Fruit fly (Drosophila melanogaster): ENCODE data around the gene CG18764.
A peak's percentile ranks its signal among the peaks of the same experiment; 100 is the strongest.

CG18764 gene

DNA sequence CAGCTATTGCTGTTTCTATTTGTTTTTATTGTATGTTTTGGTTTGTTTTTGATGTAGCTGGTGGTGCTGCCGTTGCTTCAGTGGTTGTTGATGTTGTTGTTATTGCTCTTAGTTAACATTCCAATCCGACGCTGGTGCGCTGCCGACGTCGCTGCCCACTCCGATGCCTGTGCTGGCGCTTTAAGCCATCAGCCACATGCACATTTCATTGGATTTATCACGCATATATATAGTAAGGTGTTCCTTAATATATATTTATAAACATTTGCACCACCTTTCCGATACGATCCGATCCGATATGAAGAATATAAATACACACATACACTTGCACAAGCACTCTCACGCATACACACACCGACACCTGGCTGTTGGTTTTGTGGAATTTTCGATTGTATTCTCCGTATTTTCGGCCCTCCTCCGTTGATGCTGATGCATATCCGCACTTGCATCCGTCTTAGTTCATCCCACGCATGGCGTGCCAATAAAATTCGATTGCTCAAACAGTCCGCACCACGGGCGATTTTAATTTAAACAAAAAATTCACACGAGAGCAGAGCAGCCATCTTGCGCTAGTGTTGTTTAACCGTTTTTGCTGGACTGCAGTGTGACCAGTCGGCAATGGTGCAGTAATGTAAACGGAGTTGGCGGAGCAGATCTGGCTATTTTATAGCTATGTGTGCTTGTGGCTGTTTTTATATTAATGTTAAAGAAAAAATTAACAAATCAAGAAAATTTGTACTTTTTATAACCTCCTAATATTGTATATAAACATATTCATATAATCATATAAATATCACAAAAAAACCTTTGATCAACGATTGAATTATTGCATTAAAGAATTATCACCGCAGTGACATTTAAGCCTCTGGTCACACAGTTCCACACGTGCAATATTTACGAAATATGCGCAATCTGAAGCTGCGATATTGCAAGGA, 23.7 kb downstream of the CG18764 start, which contains the start of the genes Csk and Elp1:
Gene Csk (minus strand): TSS at position 602 of the 935 bp plus-strand sequence.
Gene Elp1 (plus strand): TSS at position 867 of the 935 bp plus-strand sequence.
- peak; percentile 55 for TF ChIP-seq CG17801 (GFP tag; optimal IDR thresholded peaks at IDR 0.05; ENCODE audit: partially characterized antibody)

DNA sequence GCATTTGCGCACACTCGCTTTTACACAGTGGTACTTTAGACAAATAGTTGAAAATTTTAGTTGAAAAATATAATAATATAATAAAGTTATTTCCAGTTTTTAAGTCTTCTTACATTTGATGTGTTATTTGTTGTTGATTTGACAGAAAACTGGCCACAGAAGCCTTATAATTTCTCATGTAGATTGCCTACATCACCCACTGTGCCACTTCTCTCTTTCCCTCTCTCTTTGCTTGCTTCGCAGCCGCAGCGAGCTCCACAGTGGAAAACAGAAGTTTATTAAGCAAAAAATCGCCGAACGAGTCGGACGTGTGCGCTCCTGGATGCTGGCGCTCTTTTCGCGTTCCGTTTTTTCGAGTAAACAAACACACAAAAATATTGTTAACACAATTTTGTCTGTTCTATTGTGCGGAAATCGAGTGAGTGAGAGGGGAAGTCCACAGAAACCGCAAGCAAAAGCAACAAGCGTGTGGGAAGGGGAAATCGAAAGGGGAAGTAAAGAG, 29.2 kb downstream of the CG18764 start, which contains the start of gene CG42327:
Gene CG42327 (plus strand): TSS at position 277 of the 502 bp plus-strand sequence.
- peak; percentile 87 for TF ChIP-seq CG17801 (GFP tag; optimal IDR thresholded peaks at IDR 0.05; ENCODE audit: partially characterized antibody)

DNA sequence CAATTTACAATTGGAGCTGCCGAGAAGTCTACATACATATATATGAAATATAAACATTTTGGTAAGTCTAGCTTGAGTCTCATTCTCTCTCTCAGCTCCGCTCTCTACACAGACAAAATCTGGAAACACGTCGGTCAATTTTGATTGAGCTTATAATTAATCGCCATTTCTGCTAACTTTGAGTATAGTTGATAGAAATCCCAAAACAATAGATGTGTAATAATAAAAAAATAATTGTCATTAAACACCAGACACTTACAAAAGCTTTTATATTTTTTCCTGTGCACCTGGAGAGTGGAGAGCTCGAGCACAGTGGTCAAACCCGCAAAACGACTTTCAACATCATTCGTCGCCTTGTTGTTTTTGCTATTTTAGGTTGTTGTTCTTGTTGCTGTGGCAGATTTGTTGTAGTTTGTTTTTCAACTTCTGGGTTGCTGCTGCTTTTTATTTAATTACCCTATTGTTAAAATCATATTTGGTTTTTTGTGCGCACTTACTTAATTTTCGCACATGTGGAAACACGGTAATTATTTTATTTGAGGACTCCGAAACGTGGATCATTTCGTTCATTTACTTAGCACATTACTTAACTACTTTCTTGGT, 30.0 kb downstream of the CG18764 start:
- TF ChIP-seq CG17801 (GFP tag; optimal IDR thresholded peaks at IDR 0.05; ENCODE audit: partially characterized antibody): peak; percentile 97

DNA sequence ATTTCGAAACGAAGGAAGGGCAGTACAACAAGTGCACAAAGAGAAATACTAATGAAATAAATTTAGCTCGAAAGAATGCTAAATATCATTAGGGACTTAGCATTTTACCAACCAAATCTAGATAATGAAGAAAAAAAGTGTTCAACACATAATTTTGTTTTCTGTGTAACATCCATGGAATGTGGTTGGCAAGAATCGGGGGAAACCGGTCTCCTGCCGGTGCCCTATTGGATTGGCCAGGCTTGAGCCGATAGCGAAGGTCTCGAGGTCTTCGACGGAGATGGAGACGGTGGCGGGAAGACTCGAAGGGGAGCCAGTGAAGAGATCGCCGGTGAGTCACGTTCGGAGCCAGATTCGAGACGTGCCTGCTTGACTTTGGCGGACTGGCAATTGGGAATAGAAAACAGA, 31.1 kb downstream of the CG18764 start:
- no peak for TF ChIP-seq CG17801 (GFP tag; optimal IDR thresholded peaks at IDR 0.05; ENCODE audit: partially characterized antibody)

DNA sequence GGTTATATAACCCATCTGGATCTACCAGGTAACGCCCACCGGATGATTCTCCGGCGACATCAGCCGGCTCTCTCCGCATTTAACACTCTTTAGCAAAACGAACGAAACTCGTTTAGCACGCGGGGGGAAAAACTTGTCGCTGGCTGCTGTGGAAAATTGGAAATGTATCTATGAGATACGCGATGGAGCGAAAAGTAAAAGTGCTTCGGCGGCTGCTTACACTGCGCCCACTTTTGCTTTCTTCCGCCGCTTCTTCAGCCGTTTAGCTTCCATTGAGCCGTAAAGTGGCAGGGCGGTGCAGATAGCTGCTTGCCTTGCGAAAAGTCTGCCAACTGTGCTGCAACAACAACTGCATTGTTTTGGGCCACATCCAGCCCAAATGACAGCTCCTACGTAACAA, 34.5 kb downstream of the CG18764 start:
- no peak for TF ChIP-seq CG17801 (GFP tag; optimal IDR thresholded peaks at IDR 0.05; ENCODE audit: partially characterized antibody)

DNA sequence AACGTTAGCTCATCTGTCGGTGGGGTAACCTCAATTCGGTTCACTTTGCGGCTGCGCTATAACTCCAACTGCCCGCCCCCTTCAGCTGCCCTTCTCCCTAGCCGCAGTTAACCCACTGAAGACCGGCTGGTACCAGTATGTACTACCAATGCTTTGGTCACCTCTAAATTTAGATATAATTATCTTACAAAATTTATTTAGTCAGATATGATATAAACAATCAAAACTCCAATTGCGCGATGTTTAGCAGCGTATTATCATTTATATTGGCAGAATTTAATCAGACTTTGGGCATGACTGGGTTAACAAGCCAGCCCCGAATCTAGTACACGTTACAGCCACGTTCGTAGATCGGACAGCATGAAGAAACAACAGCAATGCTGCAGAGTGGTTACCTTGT, 35.0 kb downstream of the CG18764 start:
- TF ChIP-seq CG17801 (GFP tag; optimal IDR thresholded peaks at IDR 0.05; ENCODE audit: partially characterized antibody): peak; percentile 83

DNA sequence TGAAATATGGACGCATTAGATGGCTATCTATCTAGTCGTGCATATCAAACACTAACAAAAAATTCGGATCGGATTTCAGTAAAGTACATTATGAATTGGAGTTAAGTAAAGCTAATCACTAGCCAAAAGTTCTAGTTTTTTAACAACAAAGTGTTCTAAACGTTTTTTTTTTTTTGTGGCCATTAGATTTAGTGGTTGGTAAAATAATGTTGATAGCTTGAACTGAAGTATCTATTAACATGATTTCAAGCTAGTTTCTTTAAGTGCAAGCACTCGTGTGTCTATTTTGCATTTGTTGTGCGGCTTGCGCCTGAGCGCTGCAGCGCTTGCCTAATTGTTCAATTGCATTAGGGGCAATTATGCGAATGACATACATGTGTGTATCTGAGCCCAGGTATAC, 35.9 kb downstream of the CG18764 start:
- no peak for TF ChIP-seq CG17801 (GFP tag; optimal IDR thresholded peaks at IDR 0.05; ENCODE audit: partially characterized antibody)

DNA sequence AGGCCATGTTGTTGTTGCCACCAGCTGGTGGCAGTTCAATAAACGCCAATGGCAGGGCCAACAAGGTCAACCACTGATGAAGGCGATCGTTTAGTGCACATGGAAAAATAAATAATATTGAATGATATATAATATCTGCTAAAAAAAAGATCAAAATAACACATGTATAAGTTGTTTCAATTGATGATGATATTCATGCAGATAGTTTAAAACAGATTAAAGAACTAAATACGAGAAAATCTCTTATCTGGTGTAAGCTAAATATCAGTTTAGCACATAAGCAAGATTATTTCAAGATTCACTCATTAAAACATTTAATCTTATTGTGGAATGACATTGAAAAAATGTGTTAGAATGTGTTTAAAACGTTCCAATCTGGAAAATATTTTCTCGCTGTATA, 36.8 kb downstream of the CG18764 start:
- no peak for TF ChIP-seq CG17801 (GFP tag; optimal IDR thresholded peaks at IDR 0.05; ENCODE audit: partially characterized antibody)

DNA sequence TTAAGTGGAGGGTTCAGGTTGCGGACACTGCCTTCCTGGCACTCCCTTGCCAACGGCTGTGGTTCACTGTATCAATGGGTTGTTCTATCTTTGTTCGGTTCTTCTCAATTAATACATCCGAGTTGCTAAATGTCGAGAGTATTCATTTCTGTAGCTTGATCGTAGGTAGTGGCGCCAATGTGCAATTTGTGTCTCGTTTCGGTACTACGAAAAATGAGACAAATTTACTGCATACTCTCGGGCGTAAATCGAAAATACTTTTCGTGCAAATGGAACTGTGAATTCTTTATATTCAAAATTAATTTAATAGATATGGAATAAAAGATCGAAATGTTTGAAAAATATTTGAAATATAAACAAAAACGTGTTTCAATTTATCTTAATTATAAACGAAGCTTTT, 38.8 kb downstream of the CG18764 start:
- no peak for TF ChIP-seq CG17801 (GFP tag; optimal IDR thresholded peaks at IDR 0.05; ENCODE audit: partially characterized antibody)

DNA sequence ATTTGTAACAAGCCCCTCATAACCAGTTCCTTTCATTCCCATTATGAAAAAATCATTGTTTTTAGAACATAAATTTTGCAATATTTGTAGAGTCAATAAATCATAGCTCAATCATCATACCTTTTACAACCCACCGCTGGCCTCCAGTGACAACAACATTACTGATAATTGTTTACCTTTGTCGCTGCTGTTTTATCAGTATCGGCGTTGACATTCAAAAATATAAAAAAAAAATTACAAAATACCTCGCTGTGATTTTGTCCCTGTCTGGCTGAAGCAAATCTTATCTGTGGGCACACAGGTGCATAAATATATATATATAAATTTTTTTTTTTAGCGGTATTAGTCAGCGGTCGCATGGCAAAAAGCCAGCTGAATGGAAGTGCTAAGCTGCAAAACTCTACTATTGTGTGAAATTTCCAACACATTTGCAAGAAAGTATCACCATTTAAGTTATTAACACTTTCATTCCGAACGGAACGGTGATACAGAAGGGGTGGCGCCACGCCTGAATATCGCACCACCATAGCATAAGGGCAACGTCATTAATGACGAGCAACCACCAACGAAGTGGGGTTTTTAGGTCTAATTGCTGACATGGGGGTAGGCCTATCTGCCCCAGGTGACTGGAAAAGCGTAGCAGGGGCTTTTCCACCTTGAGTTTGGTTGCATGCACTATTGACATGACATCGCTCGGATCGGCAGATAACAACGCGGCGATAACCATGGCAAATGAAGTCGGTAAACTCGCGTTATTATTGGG, 39.4 kb downstream of the CG18764 start:
- TF ChIP-seq CG17801 (GFP tag; optimal IDR thresholded peaks at IDR 0.05; ENCODE audit: partially characterized antibody): no peak

DNA sequence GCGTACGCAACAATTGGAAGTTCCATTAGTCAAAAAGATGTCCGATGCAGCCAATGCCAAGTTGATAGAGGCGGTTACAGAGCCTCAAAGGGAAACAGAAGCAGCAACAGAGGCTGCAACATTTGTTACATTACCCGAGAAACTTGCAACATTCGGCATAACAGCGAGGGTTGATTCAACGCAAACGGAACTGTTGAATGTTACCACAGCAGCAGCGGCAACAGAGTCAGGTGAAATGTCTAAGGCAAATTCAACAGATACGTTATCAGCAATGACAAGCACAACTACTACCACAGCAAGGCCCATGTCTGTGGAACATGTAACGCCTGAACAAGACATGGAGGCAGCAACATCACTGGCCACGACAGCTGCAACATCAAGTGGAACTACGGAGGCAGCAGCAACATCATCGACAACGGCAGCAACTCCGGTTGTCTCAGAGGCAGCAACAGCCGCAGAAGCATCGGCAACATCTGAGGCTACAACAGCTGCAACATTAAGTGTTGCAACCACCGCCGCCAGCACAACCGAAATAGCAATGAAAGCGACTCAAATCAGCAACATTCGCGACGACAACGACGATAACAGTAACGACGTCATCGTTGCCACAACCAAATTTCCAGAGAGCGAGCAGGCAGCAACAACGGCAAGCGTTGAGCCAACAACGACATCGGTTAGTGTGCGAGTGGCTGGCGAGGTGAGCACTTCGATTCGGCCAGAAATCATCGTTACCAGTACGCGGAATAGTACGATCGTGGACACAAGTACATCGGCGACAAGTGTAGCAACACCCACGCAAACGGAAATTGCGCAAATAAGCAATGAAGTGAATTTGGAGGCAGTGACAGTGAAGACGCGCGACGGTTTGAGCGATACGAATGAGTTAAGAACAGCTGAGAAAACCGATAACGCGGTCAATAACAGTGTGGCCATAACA, 42.6 kb downstream of the CG18764 start:
- no peak for TF ChIP-seq CG17801 (GFP tag; optimal IDR thresholded peaks at IDR 0.05; ENCODE audit: partially characterized antibody)

DNA sequence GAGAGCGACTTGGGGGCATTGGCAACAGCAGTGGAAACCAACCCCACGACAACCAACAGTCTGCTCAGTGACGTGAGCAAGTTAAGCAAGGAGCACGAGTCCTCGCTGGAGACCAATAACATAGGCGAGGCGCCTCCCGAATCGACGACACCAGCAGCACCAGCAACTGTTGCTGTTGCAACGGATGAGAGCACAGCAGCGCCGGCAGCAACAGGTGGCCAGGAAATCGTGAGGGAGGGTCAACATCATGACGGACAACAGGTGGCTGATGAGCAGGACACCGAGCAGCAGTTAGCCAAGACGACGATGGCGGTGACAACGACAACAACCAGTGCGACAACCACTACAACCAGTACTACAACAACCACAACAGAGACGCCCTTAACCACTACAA, 43.3 kb downstream of the CG18764 start:
- no peak for TF ChIP-seq CG17801 (GFP tag; optimal IDR thresholded peaks at IDR 0.05; ENCODE audit: partially characterized antibody)

DNA sequence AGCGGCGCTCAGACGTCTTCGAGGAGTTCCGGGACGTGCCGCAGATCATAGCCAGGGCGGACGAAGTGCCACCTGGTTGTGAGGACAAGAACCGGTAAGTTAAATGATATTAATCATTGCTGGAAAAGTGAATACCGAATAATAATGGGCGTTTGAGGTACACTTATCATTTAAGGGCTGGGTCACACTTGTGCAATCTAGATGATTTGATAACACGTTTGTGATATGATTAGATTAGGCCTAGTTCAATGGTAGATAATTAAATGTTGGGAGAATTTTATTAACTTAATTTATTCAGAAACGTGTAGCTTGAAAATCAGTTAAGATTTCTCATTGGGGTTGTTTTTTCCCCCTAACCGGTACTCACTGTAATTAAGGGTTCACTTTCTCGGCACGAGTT, 44.2 kb downstream of the CG18764 start:
- no peak for TF ChIP-seq CG17801 (GFP tag; optimal IDR thresholded peaks at IDR 0.05; ENCODE audit: partially characterized antibody)

DNA sequence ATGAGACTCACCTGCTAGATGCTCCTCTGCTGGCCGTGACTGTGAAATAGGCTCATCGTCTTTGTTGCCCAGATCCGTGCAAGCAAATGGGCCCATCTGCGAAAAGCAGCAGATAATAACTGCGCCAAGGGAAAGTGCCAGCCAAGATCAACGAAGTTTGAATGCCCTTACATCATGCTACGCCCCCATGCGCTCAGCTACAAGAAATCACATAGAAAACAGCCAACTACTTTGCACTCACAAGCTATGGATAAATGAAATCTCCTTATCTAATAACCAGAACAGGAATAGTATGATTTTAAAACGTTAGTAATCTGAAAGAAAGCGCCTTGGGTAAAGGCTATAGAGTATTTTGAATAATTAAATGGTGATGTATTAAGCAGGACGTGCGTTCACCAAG, 45.1 kb downstream of the CG18764 start:
- TF ChIP-seq CG17801 (GFP tag; optimal IDR thresholded peaks at IDR 0.05; ENCODE audit: partially characterized antibody): no peak

Measured in ovary, adult (tissue).